Worm (Caenorhabditis elegans) whole organism, L3 larva: ENCODE measurements around the gene ifg-1.

Source experiments
- R02D3.7 ChIP-seq: fragments of 150-350 bp; optimal IDR thresholded peaks from 2 replicates; lab custom pipeline; 2014; ENCODE audit warnings: missing biosample characterization, missing genetic modification characterization
- ZK546.5 ChIP-seq: sonication (generic microtip); optimal IDR thresholded peaks from 2 replicates; lab custom pipeline; 2017; ENCODE audit warnings: missing biosample characterization, missing genetic modification characterization
- ama-1 ChIP-seq: fragments of 150-350 bp; optimal IDR thresholded peaks from 2 replicates; lab custom pipeline; 2018
- ceh-16 ChIP-seq: sonication (generic microtip); optimal IDR thresholded peaks from 2 replicates; lab custom pipeline; 2017; ENCODE audit warnings: missing biosample characterization, missing genetic modification characterization
- ceh-28 ChIP-seq: fragments of 150-350 bp; optimal IDR thresholded peaks from 2 replicates; lab custom pipeline; 2014; ENCODE audit warnings: missing biosample characterization, missing genetic modification reagents, missing genetic modification characterization
- ceh-82 ChIP-seq: fragments of 150-350 bp; optimal IDR thresholded peaks from 2 replicates; lab custom pipeline; 2014; ENCODE audit warnings: missing biosample characterization, missing genetic modification characterization
- ceh-9 ChIP-seq: sonication (generic microtip); optimal IDR thresholded peaks from 2 replicates; lab custom pipeline; 2018; ENCODE audit warnings: missing biosample characterization, missing genetic modification characterization
- elt-1 ChIP-seq: fragments of 150-350 bp; optimal IDR thresholded peaks from 2 replicates; lab custom pipeline; 2014; ENCODE audit warnings: missing biosample characterization, missing genetic modification characterization
- elt-3 ChIP-seq, 3 experiments: fragments of 150-350 bp in 1 of 3; sonication (generic microtip) in 2 of 3; optimal IDR thresholded peaks; 2 replicates in 2 of 3; 4 replicates in 1 of 3; lab custom pipeline; 2014 to 2017; ENCODE audit warnings: missing biosample characterization in 3 of 3, missing genetic modification characterization in 3 of 3
- eor-1 ChIP-seq, 2 experiments: fragments of 150-350 bp; optimal IDR thresholded peaks; 2 replicates each; lab custom pipeline; 2014 to 2018; ENCODE audit warnings: missing biosample characterization in 2 of 2, missing genetic modification characterization in 2 of 2
- fkh-10 ChIP-seq: sonication (generic microtip); optimal IDR thresholded peaks from 2 replicates; lab custom pipeline; 2017; ENCODE audit warnings: missing biosample characterization, missing genetic modification reagents, missing genetic modification characterization
- hmg-11 ChIP-seq: sonication (generic microtip); optimal IDR thresholded peaks from 2 replicates; lab custom pipeline; 2016; ENCODE audit warnings: missing genetic modification characterization, missing compliant biosample characterization
- jun-1 ChIP-seq: fragments of 150-350 bp; optimal IDR thresholded peaks from 2 replicates; lab custom pipeline; 2014; ENCODE audit warnings: missing biosample characterization, missing genetic modification reagents, missing genetic modification characterization
- lin-15B ChIP-seq: fragments of 150-350 bp; optimal IDR thresholded peaks from 2 replicates; lab custom pipeline; 2014; ENCODE audit warnings: missing biosample characterization, missing genetic modification characterization
- lin-39 ChIP-seq: fragments of 150-350 bp; optimal IDR thresholded peaks from 2 replicates; lab custom pipeline; 2018; ENCODE audit warnings: missing biosample characterization, missing genetic modification reagents, missing genetic modification characterization
- lsy-12 ChIP-seq: sonication (generic microtip); optimal IDR thresholded peaks from 2 replicates; lab custom pipeline; 2016; ENCODE audit warnings: mild to moderate bottlenecking, missing genetic modification characterization, missing compliant biosample characterization
- mdl-1 ChIP-seq: fragments of 150-350 bp; optimal IDR thresholded peaks from 2 replicates; lab custom pipeline; 2014; ENCODE audit warnings: missing biosample characterization, missing genetic modification characterization
- nfya-1 ChIP-seq: sonication (generic microtip); optimal IDR thresholded peaks from 2 replicates; lab custom pipeline; 2017; ENCODE audit warnings: missing genetic modification characterization, mild to moderate bottlenecking, missing compliant biosample characterization, antibody characterized with exemption, moderate library complexity; ENCODE audit not compliant: insufficient read depth
- nhr-11 ChIP-seq: fragments of 150-350 bp; optimal IDR thresholded peaks from 2 replicates; lab custom pipeline; 2014; ENCODE audit warnings: missing biosample characterization, missing genetic modification characterization
- nhr-12 ChIP-seq: fragments of 150-350 bp; optimal IDR thresholded peaks from 2 replicates; lab custom pipeline; 2014; ENCODE audit warnings: missing biosample characterization, missing genetic modification characterization
- nhr-23 ChIP-seq: fragments of 150-350 bp; optimal IDR thresholded peaks from 2 replicates; lab custom pipeline; 2014; ENCODE audit warnings: missing biosample characterization, missing genetic modification reagents, missing genetic modification characterization
- nhr-237 ChIP-seq: fragments of 150-350 bp; optimal IDR thresholded peaks from 2 replicates; lab custom pipeline; 2014; ENCODE audit warnings: missing biosample characterization, missing genetic modification characterization
- nhr-25 ChIP-seq: sonication (generic microtip); optimal IDR thresholded peaks from 2 replicates; lab custom pipeline; 2017; ENCODE audit warnings: missing biosample characterization, missing genetic modification characterization
- nhr-28 ChIP-seq: fragments of 150-350 bp; optimal IDR thresholded peaks from 2 replicates; lab custom pipeline; 2014; ENCODE audit warnings: missing biosample characterization, missing genetic modification characterization
- nhr-43 ChIP-seq: sonication (generic microtip); optimal IDR thresholded peaks from 2 replicates; lab custom pipeline; 2016; ENCODE audit warnings: mild to moderate bottlenecking, missing genetic modification characterization, missing compliant biosample characterization; ENCODE audit not compliant: poor library complexity, severe bottlenecking
- nhr-67 ChIP-seq: fragments of 150-350 bp; optimal IDR thresholded peaks from 2 replicates; lab custom pipeline; 2014; ENCODE audit warnings: missing biosample characterization, missing genetic modification characterization
- nhr-76 ChIP-seq: fragments of 150-350 bp; sonication (generic microtip); optimal IDR thresholded peaks from 5 replicates; lab custom pipeline; 2014; ENCODE audit warnings: missing biosample characterization, missing genetic modification characterization
- nhr-77 ChIP-seq: fragments of 150-350 bp; optimal IDR thresholded peaks from 2 replicates; lab custom pipeline; 2014; ENCODE audit warnings: missing biosample characterization, missing genetic modification characterization
- pha-4 ChIP-seq: fragments of 150-350 bp; optimal IDR thresholded peaks from 2 replicates; lab custom pipeline; 2014; ENCODE audit warnings: missing biosample characterization, missing genetic modification reagents, missing genetic modification characterization
- pqm-1 ChIP-seq: fragments of 150-350 bp; optimal IDR thresholded peaks from 2 replicates; lab custom pipeline; 2017; ENCODE audit warnings: missing biosample characterization, missing genetic modification characterization, inconsistent platforms
- sea-2 ChIP-seq: fragments of 150-350 bp; sonication (generic microtip); optimal IDR thresholded peaks from 4 replicates; lab custom pipeline; 2014; ENCODE audit warnings: missing biosample characterization, missing genetic modification reagents, missing genetic modification characterization
- skn-1 ChIP-seq: fragments of 150-350 bp; optimal IDR thresholded peaks from 2 replicates; lab custom pipeline; 2014; ENCODE audit warnings: missing biosample characterization, missing genetic modification characterization
- snpc-4 ChIP-seq: fragments of 150-350 bp; optimal IDR thresholded peaks from 2 replicates; lab custom pipeline; 2014; ENCODE audit warnings: missing biosample characterization, missing genetic modification characterization
- tbx-2 ChIP-seq: sonication (generic microtip); optimal IDR thresholded peaks from 2 replicates; lab custom pipeline; 2016; ENCODE audit warnings: mild to moderate bottlenecking, missing genetic modification characterization, missing compliant biosample characterization
- unc-39 ChIP-seq: sonication (generic microtip); optimal IDR thresholded peaks from 4 replicates; lab custom pipeline; 2017; ENCODE audit warnings: missing biosample characterization, missing genetic modification characterization
- zag-1 ChIP-seq: fragments of 150-350 bp; optimal IDR thresholded peaks from 2 replicates; lab custom pipeline; 2014; ENCODE audit warnings: missing biosample characterization, missing genetic modification characterization
- ztf-11 ChIP-seq: fragments of 150-350 bp; optimal IDR thresholded peaks from 2 replicates; lab custom pipeline; 2014; ENCODE audit warnings: missing biosample characterization, missing genetic modification characterization
- ztf-4 ChIP-seq: fragments of 150-350 bp; optimal IDR thresholded peaks from 2 replicates; lab custom pipeline; 2014; ENCODE audit warnings: missing biosample characterization, missing genetic modification characterization

The ifg-1 gene

ce11 chrII:8216433-8216832 lies 589 bp upstream of the ifg-1 start, which contains the start of gene M110.3 (continued):
- no peak for TF ChIP-seq ztf-11 (tag; lab: Kevin White, UChicago)
- TF ChIP-seq nhr-43 (tag; lab: Kevin White, UChicago): no peak
- TF ChIP-seq lin-39 (tag; lab: Kevin White, UChicago): peak; percentile 70
- TF ChIP-seq eor-1 (tag; optimal IDR thresholded peaks at IDR 0.05; lab: Kevin White, UChicago): no peak
- no peak for TF ChIP-seq ceh-82 (tag; lab: Kevin White, UChicago)
- no peak for TF ChIP-seq pqm-1 (tag; lab: Kevin White, UChicago)
- TF ChIP-seq fkh-10: no peak
- peak; percentile 69 for TF ChIP-seq ceh-28
- no peak for TF ChIP-seq skn-1 (tag; lab: Kevin White, UChicago)
- peak; percentile 80 for TF ChIP-seq pha-4 (tag; lab: Kevin White, UChicago)
- peak; percentile 93 for TF ChIP-seq R02D3.7 (tag; lab: Kevin White, UChicago)
- TF ChIP-seq nhr-28: no peak
- TF ChIP-seq ceh-9 (tag; lab: Kevin White, UChicago): no peak
- no peak for TF ChIP-seq nhr-76 (tag; lab: Kevin White, UChicago)
- peak; percentile 71 for TF ChIP-seq hmg-11 (tag; lab: Kevin White, UChicago)
- TF ChIP-seq elt-3 (tag; optimal IDR thresholded peaks at IDR 0.05; lab: Kevin White, UChicago): no peak
- no peak for TF ChIP-seq elt-1 (tag; lab: Kevin White, UChicago)
- TF ChIP-seq nhr-12: no peak

DNA sequence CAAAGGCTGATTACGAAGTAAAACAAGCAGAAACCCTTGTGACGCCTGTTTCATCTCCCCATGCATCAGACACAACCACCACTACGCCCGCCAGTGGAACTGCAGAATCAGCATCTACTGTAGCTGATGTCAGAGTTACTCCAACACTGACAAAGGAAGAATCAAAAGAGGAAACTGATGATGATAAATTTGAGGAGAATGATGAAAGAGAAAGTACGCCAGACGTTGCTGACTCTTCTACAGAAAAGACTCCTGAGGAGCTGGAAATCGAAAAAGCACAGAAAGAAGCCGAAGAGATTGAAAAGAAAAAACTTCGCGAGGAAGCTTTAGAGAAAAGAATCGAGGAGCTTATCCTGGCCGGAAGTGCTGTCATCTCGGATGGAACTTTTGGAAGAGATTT lies 1.2 kb downstream of the ifg-1 start:
- no peak for TF ChIP-seq ceh-9 (tag; lab: Kevin White, UChicago)
- TF ChIP-seq nhr-77 (tag; lab: Kevin White, UChicago): no peak
- no peak for TF ChIP-seq nhr-28
- no peak for TF ChIP-seq tbx-2 (tag; lab: Kevin White, UChicago)
- no peak for TF ChIP-seq zag-1 (tag; lab: Kevin White, UChicago)
- no peak for TF ChIP-seq R02D3.7 (tag; lab: Kevin White, UChicago)
- TF ChIP-seq ceh-28: no peak
- no peak for TF ChIP-seq nhr-67 (tag; lab: Kevin White, UChicago)
- TF ChIP-seq lin-15B (tag; lab: Kevin White, UChicago): no peak
- TF ChIP-seq eor-1 (tag; optimal IDR thresholded peaks at IDR 0.05; lab: Kevin White, UChicago): no peak
- no peak for TF ChIP-seq nhr-76 (tag; lab: Kevin White, UChicago)
- no peak for TF ChIP-seq ztf-4 (tag; lab: Kevin White, UChicago)
- no peak for TF ChIP-seq ceh-16
- TF ChIP-seq sea-2 (GFP tag; lab: Kevin White, UChicago): no peak
- no peak for TF ChIP-seq unc-39
- TF ChIP-seq elt-1 (tag; lab: Kevin White, UChicago): no peak
- no peak for TF ChIP-seq ama-1 (lab: Kevin White, UChicago)
- no peak for TF ChIP-seq pha-4 (tag; lab: Kevin White, UChicago)
- no peak for TF ChIP-seq skn-1 (tag; lab: Kevin White, UChicago)
- no peak for TF ChIP-seq nhr-23 (tag; lab: Kevin White, UChicago)

ce11 chrII:8220267-8220666 lies 3.2 kb downstream of the ifg-1 start:
- TF ChIP-seq nhr-25 (no peak), ztf-11 (tag; lab: Kevin White, UChicago) (no peak), snpc-4 (tag; lab: Kevin White, UChicago) (no peak), eor-1 (tag; optimal IDR thresholded peaks at IDR 0.05; lab: Kevin White, UChicago) (no peak), fkh-10 (no peak), jun-1 (no peak), lsy-12 (tag; lab: Kevin White, UChicago) (no peak), nhr-77 (tag; lab: Kevin White, UChicago) (no peak)

DNA sequence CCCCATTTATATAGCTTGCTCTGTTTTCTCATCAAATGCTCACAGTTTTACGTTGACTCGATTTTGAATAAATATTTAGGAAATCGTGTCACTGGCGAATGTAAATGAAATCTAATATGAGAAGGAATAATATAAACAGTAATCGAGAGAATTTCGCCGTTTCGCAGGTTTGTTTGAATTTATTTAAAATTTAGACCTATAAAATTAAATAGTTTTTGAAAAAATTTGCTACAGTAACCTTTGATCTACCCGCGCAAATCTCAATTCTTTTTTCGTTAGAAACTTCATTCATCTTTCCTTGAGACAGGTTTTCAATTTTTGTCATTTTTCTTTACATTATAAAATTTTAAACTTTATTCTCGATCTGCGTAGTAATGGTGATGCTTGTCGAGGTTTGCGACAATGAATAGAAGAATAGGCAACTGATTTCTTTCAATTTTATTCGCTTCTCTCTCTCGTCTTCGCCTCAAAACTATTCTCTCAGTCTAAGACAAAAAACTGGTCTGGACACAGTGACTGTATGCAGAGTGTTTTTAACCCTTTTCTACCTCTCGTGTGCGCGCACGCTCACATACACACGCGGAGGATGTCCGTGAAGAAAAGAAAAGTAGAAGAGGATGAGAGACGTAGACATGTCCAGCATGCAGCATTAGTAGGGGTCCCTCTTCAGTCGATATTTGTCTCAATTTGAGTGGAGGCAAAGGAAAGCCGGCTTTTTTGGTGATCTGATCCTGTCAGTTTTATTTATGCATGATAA lies 5.5 kb downstream of the ifg-1 start, which contains the start of gene dab-1:
TSS of gene dab-1 (plus strand) at position 78 of the 757 bp plus-strand sequence.
- TF ChIP-seq hmg-11 (tag; lab: Kevin White, UChicago): peak; percentile 50
- TF ChIP-seq nhr-11 (tag; lab: Kevin White, UChicago): no peak
- TF ChIP-seq ceh-16: no peak
- peak; percentile 8 for TF ChIP-seq snpc-4 (tag; lab: Kevin White, UChicago)
- TF ChIP-seq pha-4 (tag; lab: Kevin White, UChicago): peak; percentile 4
- no peak for TF ChIP-seq fkh-10
- TF ChIP-seq lsy-12 (tag; lab: Kevin White, UChicago): no peak
- peak; percentile 31 for TF ChIP-seq ama-1 (lab: Kevin White, UChicago)
- peak; percentile 40 for TF ChIP-seq nhr-23 (tag; lab: Kevin White, UChicago)
- no peak for TF ChIP-seq nhr-237
- peak; percentile 1 for TF ChIP-seq nfya-1
- no peak for TF ChIP-seq ceh-9 (tag; lab: Kevin White, UChicago)
- TF ChIP-seq ZK546.5: no peak
- peak; percentile 15 for TF ChIP-seq mdl-1 (tag; lab: Kevin White, UChicago)
- TF ChIP-seq nhr-25: peak; percentile 88
